Fruit fly (Drosophila melanogaster): ENCODE measurements around the gene CG10357.

CG10357 gene

dm6 chr3L:3566751-3567499 is 48.3 kb upstream of the CG10357 start (continued):
- no peak for TF ChIP-seq eyg (GFP tag; optimal IDR thresholded peaks at IDR 0.05)
- peak; percentile 80 for TF ChIP-seq dmrt11E (tag; optimal IDR thresholded peaks at IDR 0.05)
- TF ChIP-seq Sox100B (GFP tag; optimal IDR thresholded peaks at IDR 0.05): peak; percentile 70
- TF ChIP-seq CG1647 (GFP tag; optimal IDR thresholded peaks at IDR 0.05): peak; percentile 34
- no peak for TF ChIP-seq ac (GFP tag; optimal IDR thresholded peaks at IDR 0.05)
- TF ChIP-seq Hsf (GFP tag; optimal IDR thresholded peaks at IDR 0.05): peak; percentile 75
- TF ChIP-seq Ssrp (tag; optimal IDR thresholded peaks at IDR 0.05): peak; percentile 76
- no peak for TF ChIP-seq fd102C (GFP tag; optimal IDR thresholded peaks at IDR 0.05)
- no peak for TF ChIP-seq CG6654 (GFP tag; optimal IDR thresholded peaks at IDR 0.05)
- peak; percentile 82 for TF ChIP-seq nmo (GFP tag; optimal IDR thresholded peaks at IDR 0.05)
- peak; percentile 38 for TF ChIP-seq tx (GFP tag; optimal IDR thresholded peaks at IDR 0.05)
- peak; percentile 58 for TF ChIP-seq CG12659 (GFP tag; optimal IDR thresholded peaks at IDR 0.05)
- no peak for TF ChIP-seq Ets97D (GFP tag; optimal IDR thresholded peaks at IDR 0.05)
- peak; percentile 62 for TF ChIP-seq CG1024 (GFP tag; IDR thresholded peaks at IDR 0.05)
- peak; percentile 81 for TF ChIP-seq CoRest (tag; optimal IDR thresholded peaks at IDR 0.05)
- peak; percentile 3 for TF ChIP-seq CG10543 (GFP tag; optimal IDR thresholded peaks at IDR 0.05)
- TF ChIP-seq CG8388 (GFP tag; optimal IDR thresholded peaks at IDR 0.05): peak; percentile 77
- peak; percentile 51 for TF ChIP-seq bab2 (GFP tag; optimal IDR thresholded peaks at IDR 0.05)
- peak in 1 of 2 experiments; percentile 16 for TF ChIP-seq crp (GFP tag; optimal IDR thresholded peaks at IDR 0.05)
- TF ChIP-seq gce (GFP tag; IDR thresholded peaks at IDR 0.05): 0 out of 3 replicates have a peak, but pooled peaks have one; percentile 41
- no peak for TF ChIP-seq CG10431 (GFP tag; optimal IDR thresholded peaks at IDR 0.05)
- TF ChIP-seq CrebB (tag; optimal IDR thresholded peaks at IDR 0.05): peak; percentile 34
- TF ChIP-seq CG4707 (GFP tag; optimal IDR thresholded peaks at IDR 0.05): peak; percentile 50
- TF ChIP-seq HLH4C (GFP tag; IDR thresholded peaks at IDR 0.05; ENCODE audit: partially characterized antibody): no peak
- peak; percentile 3 for TF ChIP-seq pros (GFP tag; optimal IDR thresholded peaks at IDR 0.05)
- TF ChIP-seq CG7271 (tag; optimal IDR thresholded peaks at IDR 0.05): no peak
- no peak for TF ChIP-seq CG30431 (GFP tag; optimal IDR thresholded peaks at IDR 0.05)
- TF ChIP-seq tio (GFP tag; optimal IDR thresholded peaks at IDR 0.05): peak; percentile 43
- no peak for TF ChIP-seq D (optimal IDR thresholded peaks at IDR 0.05)
- peak; percentile 76 for TF ChIP-seq D (GFP tag; optimal IDR thresholded peaks at IDR 0.05)
- TF ChIP-seq danr (GFP tag; IDR thresholded peaks at IDR 0.05): 0 out of 2 replicates have a peak, but pooled peaks have one; percentile 25
- peak; percentile 26 for TF ChIP-seq CG3065 (GFP tag; optimal IDR thresholded peaks at IDR 0.05)
- peak; percentile 53 for TF ChIP-seq fd64A (GFP tag; optimal IDR thresholded peaks at IDR 0.05)
- TF ChIP-seq CG3281 (GFP tag; optimal IDR thresholded peaks at IDR 0.05): peak; percentile 59
- no peak for TF ChIP-seq lbe (GFP tag; optimal IDR thresholded peaks at IDR 0.05)
- no peak for TF ChIP-seq bigmax (GFP tag; optimal IDR thresholded peaks at IDR 0.05)
- TF ChIP-seq CG10267 (tag; optimal IDR thresholded peaks at IDR 0.05): peak; percentile 77
- TF ChIP-seq Dip2 (GFP tag; IDR thresholded peaks at IDR 0.05): no peak
- peak; percentile 69 for TF ChIP-seq onecut (GFP tag; IDR thresholded peaks at IDR 0.05)
- peak; percentile 67 for TF ChIP-seq nau (GFP tag; optimal IDR thresholded peaks at IDR 0.05)
- no peak for TF ChIP-seq stwl (tag; optimal IDR thresholded peaks at IDR 0.05)
- TF ChIP-seq tup (GFP tag; optimal IDR thresholded peaks at IDR 0.05): peak; percentile 26
- no peak for TF ChIP-seq sr (GFP tag; IDR thresholded peaks at IDR 0.05)
- TF ChIP-seq CG18764 (GFP tag; optimal IDR thresholded peaks at IDR 0.05): peak; percentile 43
- no peak for TF ChIP-seq nom (GFP tag; optimal IDR thresholded peaks at IDR 0.05)
- TF ChIP-seq HmgZ (tag; optimal IDR thresholded peaks at IDR 0.05): peak; percentile 34
- TF ChIP-seq Sry-β (GFP tag; optimal IDR thresholded peaks at IDR 0.05): peak; percentile 8
- peak in 1 of 2 experiments; percentile 71 for TF ChIP-seq Eip74EF (GFP tag; optimal IDR thresholded peaks at IDR 0.05)

Measured in whole organism, embryonic.